Fruit fly (Drosophila melanogaster): ENCODE data around the gene gd.

gd gene

DNA sequence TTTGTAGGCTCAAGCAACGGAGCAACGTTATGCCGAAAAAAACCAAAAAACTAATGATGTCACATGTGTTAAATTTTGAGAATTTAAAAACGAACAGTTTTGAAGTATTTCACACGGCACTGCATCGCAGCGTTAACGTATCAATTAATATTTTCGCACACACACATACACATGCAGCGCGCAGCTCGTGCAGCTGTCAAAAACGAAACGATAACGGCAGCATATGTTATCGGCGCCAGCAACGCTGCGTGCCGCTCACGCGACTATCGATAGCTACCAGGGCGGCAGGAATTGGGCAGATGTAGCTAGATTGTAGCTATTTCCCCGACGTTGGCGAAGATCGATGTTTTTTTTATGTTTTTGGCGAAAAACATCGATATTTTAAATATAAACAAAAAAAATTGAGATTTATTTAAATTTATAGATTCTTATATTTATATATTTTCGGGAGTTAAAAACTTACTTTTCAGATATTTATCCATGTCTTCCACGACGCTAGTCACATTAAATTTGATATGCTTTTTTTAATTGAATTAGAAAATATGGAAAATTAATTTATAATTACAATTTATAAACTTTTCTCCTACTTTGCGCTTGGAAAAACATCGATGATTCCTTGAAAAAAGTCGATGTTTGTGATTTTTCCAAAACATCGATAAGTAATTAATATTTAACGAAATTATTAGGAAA, 41.4 kb upstream of the gd start, which contains the start of gene Usp7 (continued):
- peak; percentile 50 for TF ChIP-seq CG10267 (tag; optimal IDR thresholded peaks at IDR 0.05)
- no peak for TF ChIP-seq pnt (GFP tag; optimal IDR thresholded peaks at IDR 0.05)
- TF ChIP-seq disco-r (GFP tag; optimal IDR thresholded peaks at IDR 0.05), result no peak
- no peak for TF ChIP-seq Neu2 (GFP tag; optimal IDR thresholded peaks at IDR 0.05; ENCODE audit: borderline replicate concordance)
- TF ChIP-seq kay (GFP tag; optimal IDR thresholded peaks at IDR 0.05), result no peak
- TF ChIP-seq bbx (GFP tag; IDR thresholded peaks at IDR 0.05; ENCODE audit: partially characterized antibody), result peak; percentile 97
- TF ChIP-seq ATbp (GFP tag; optimal IDR thresholded peaks at IDR 0.05), result no peak
- TF ChIP-seq Ravus (GFP tag; IDR thresholded peaks at IDR 0.05), result no peak
- no peak for TF ChIP-seq Side (GFP tag; optimal IDR thresholded peaks at IDR 0.05)
- no peak for TF ChIP-seq Nf-YB (GFP tag; optimal IDR thresholded peaks at IDR 0.05)
- TF ChIP-seq hbn (GFP tag; IDR thresholded peaks at IDR 0.05; ENCODE audit: partially characterized antibody), result peak; percentile 91
- TF ChIP-seq CG17385 (GFP tag; optimal IDR thresholded peaks at IDR 0.05), result no peak
- peak; percentile 89 for TF ChIP-seq ato (GFP tag; IDR thresholded peaks at IDR 0.05; ENCODE audit: partially characterized antibody)
- peak; percentile 96 for TF ChIP-seq knrl (GFP tag; IDR thresholded peaks at IDR 0.05; ENCODE audit: partially characterized antibody)
- TF ChIP-seq Mad (GFP tag; optimal IDR thresholded peaks at IDR 0.05), result peak; percentile 21
- no peak for TF ChIP-seq h (optimal IDR thresholded peaks at IDR 0.05)
- TF ChIP-seq Gug (GFP tag; IDR thresholded peaks at IDR 0.05), result no peak; the same call in 3 of the 4 replicates
- peak; percentile 73 for TF ChIP-seq YL-1 (GFP tag; optimal IDR thresholded peaks at IDR 0.05)
- TF ChIP-seq CG14860 (GFP tag; IDR thresholded peaks at IDR 0.05; ENCODE audit: partially characterized antibody), result peak; percentile 91
- peak; percentile 49 for TF ChIP-seq MTF-1 (GFP tag; optimal IDR thresholded peaks at IDR 0.05; ENCODE audit: borderline replicate concordance)
- TF ChIP-seq Dip2 (GFP tag; IDR thresholded peaks at IDR 0.05), result no peak
- TF ChIP-seq Opbp (GFP tag; IDR thresholded peaks at IDR 0.05; ENCODE audit: partially characterized antibody), result peak; percentile 96
- TF ChIP-seq CG11456 (GFP tag; IDR thresholded peaks at IDR 0.05), result no peak
- no peak for TF ChIP-seq dmrt11E (tag; optimal IDR thresholded peaks at IDR 0.05)
- peak; percentile 61 for TF ChIP-seq MBD-R2 (GFP tag; IDR thresholded peaks at IDR 0.05)
- no peak for TF ChIP-seq onecut (GFP tag; IDR thresholded peaks at IDR 0.05)
- TF ChIP-seq CG4707 (GFP tag; optimal IDR thresholded peaks at IDR 0.05), result no peak
- no peak for TF ChIP-seq CG12071 (GFP tag; optimal IDR thresholded peaks at IDR 0.05)
- TF ChIP-seq mirr (GFP tag; optimal IDR thresholded peaks at IDR 0.05), result no peak
- no peak for TF ChIP-seq CG13775 (GFP tag; optimal IDR thresholded peaks at IDR 0.05)
- TF ChIP-seq kah (GFP tag; optimal IDR thresholded peaks at IDR 0.05), result no peak
- no peak for TF ChIP-seq ind (GFP tag; optimal IDR thresholded peaks at IDR 0.05)
- TF ChIP-seq Camta (GFP tag; optimal IDR thresholded peaks at IDR 0.05), result no peak
- no peak for TF ChIP-seq CG11504 (tag; optimal IDR thresholded peaks at IDR 0.05)
- peak; percentile 85 for TF ChIP-seq Ets97D (GFP tag; optimal IDR thresholded peaks at IDR 0.05)
- no peak for TF ChIP-seq D (optimal IDR thresholded peaks at IDR 0.05)
- no peak for TF ChIP-seq D (GFP tag; optimal IDR thresholded peaks at IDR 0.05)
- peak; percentile 55 for TF ChIP-seq Dp (GFP tag; optimal IDR thresholded peaks at IDR 0.05)
- TF ChIP-seq lola (GFP tag; optimal IDR thresholded peaks at IDR 0.05), result no peak
- TF ChIP-seq CG6791 (GFP tag; IDR thresholded peaks at IDR 0.05; ENCODE audit: partially characterized antibody), result peak; percentile 98
- TF ChIP-seq gem (tag; optimal IDR thresholded peaks at IDR 0.05), result no peak
- peak; percentile 41 for TF ChIP-seq CG9797 (GFP tag; optimal IDR thresholded peaks at IDR 0.05)
- TF ChIP-seq zf30C (GFP tag; optimal IDR thresholded peaks at IDR 0.05), result no peak
- no peak for TF ChIP-seq CG15269 (tag; optimal IDR thresholded peaks at IDR 0.05)
- no peak for TF ChIP-seq B-H1 (GFP tag; IDR thresholded peaks at IDR 0.05)
- TF ChIP-seq Ets65A (GFP tag), result peak; percentile 58
- TF ChIP-seq ttk (GFP tag; IDR thresholded peaks at IDR 0.05), result no peak
- TF ChIP-seq CG10431 (GFP tag; optimal IDR thresholded peaks at IDR 0.05), result no peak
- no peak for TF ChIP-seq CG7745 (tag; optimal IDR thresholded peaks at IDR 0.05)
